Fruit fly (Drosophila melanogaster): ENCODE measurements around the gene CG3285.

The CG3285 gene

DNA sequence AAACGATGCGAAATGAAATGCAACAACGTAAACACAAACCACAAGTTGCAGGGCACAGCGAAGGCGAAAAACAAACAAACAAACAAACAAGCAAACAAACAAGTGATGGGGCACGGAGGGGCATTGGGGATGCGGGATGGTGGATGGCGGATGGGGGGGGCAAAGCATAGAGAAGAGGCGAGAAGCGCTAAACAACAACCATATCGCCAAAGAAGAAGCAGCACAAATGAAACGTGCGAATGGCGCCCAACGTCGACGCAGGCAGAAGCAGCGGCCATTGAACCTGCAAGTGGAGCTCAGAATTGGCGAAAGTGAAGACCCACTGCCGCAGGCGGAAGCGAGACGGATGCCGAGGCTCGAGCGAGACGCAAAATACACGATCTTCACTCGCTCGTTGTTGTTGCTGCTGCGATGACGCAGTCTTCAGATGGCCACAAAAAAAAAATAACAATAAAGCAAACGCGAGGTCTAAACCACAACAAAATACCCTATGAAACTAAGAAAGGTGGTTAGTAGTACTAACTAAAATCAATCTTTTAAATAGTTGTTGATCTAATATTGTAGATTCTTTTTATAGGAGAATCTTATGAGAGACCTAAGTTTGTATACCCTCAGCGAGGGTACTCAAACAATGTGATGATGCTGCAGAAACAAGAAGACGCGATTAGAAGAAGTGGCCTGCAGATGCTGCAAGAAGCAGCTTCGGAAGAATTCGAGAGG lies 15.2 kb downstream of the CG3285 start (continued):
- no peak for TF ChIP-seq Oli (tag; optimal IDR thresholded peaks at IDR 0.05)
- TF ChIP-seq CG15073 (GFP tag; optimal IDR thresholded peaks at IDR 0.05) = no peak
- no peak for TF ChIP-seq bigmax (GFP tag; optimal IDR thresholded peaks at IDR 0.05)
- no peak for TF ChIP-seq abd-A (tag; optimal IDR thresholded peaks at IDR 0.05)
- peak; percentile 59 for TF ChIP-seq psq (GFP tag; optimal IDR thresholded peaks at IDR 0.05)
- TF ChIP-seq ken (GFP tag; IDR thresholded peaks at IDR 0.05) = no peak
- TF ChIP-seq Fer1 (GFP tag; optimal IDR thresholded peaks at IDR 0.05) = no peak
- no peak for TF ChIP-seq mld (GFP tag; IDR thresholded peaks at IDR 0.05; ENCODE audit: partially characterized antibody)
- TF ChIP-seq CG17361 (GFP tag; IDR thresholded peaks at IDR 0.05) = 0 out of 3 replicates have a peak, but pooled peaks have one; percentile 13
- peak; percentile 58 for TF ChIP-seq sqz (GFP tag; optimal IDR thresholded peaks at IDR 0.05)
- peak; percentile 25 for TF ChIP-seq fd64A (GFP tag; optimal IDR thresholded peaks at IDR 0.05)
- TF ChIP-seq caup (GFP tag; optimal IDR thresholded peaks at IDR 0.05; ENCODE audit: severe bottlenecking) = no peak
- TF ChIP-seq pfk (GFP tag; optimal IDR thresholded peaks at IDR 0.05) = no peak
- no peak for TF ChIP-seq CG11093 (GFP tag; IDR thresholded peaks at IDR 0.05)
- no peak for TF ChIP-seq unpg (GFP tag; optimal IDR thresholded peaks at IDR 0.05)
- TF ChIP-seq Ets65A (GFP tag) = peak; percentile 68
- TF ChIP-seq CG13775 (GFP tag; optimal IDR thresholded peaks at IDR 0.05) = no peak
- TF ChIP-seq CG10366 (GFP tag; IDR thresholded peaks at IDR 0.05) = peak; percentile 35; the same call in 1 of the 2 replicates
- TF ChIP-seq ATbp (GFP tag; optimal IDR thresholded peaks at IDR 0.05) = peak; percentile 66
- TF ChIP-seq CG33557 (GFP tag; optimal IDR thresholded peaks at IDR 0.05) = peak; percentile 29
- peak; percentile 13 for TF ChIP-seq CG2875 (GFP tag; optimal IDR thresholded peaks at IDR 0.05)
- TF ChIP-seq Aef1 (GFP tag; IDR thresholded peaks at IDR 0.05) = no peak
- TF ChIP-seq stwl (tag; optimal IDR thresholded peaks at IDR 0.05) = no peak
- TF ChIP-seq chm (GFP tag; IDR thresholded peaks at IDR 0.05) = peak; percentile 24; the same call in 1 of the 2 replicates
- no peak for TF ChIP-seq pita (GFP tag; optimal IDR thresholded peaks at IDR 0.05)
- TF ChIP-seq usp (GFP tag; optimal IDR thresholded peaks at IDR 0.05) = no peak
- no peak for TF ChIP-seq CG8765 (GFP tag; IDR thresholded peaks at IDR 0.05)
- TF ChIP-seq B-H1 (GFP tag; IDR thresholded peaks at IDR 0.05) = no peak
- no peak for TF ChIP-seq kay (GFP tag; optimal IDR thresholded peaks at IDR 0.05)
- no peak for TF ChIP-seq ftz-f1 (GFP tag; optimal IDR thresholded peaks at IDR 0.05)
- no peak for TF ChIP-seq unc-4 (GFP tag; IDR thresholded peaks at IDR 0.05; ENCODE audit: partially characterized antibody)
- 0 out of 3 replicates have a peak, but pooled peaks have one; percentile 41 for TF ChIP-seq so (GFP tag; IDR thresholded peaks at IDR 0.05)
- TF ChIP-seq dysf (GFP tag; IDR thresholded peaks at IDR 0.05) = no peak
- no peak for TF ChIP-seq crp (GFP tag; optimal IDR thresholded peaks at IDR 0.05)
- TF ChIP-seq CG11398 (GFP tag; optimal IDR thresholded peaks at IDR 0.05) = no peak
- TF ChIP-seq prd (optimal IDR thresholded peaks at IDR 0.05) = no peak
- peak; percentile 42; the same call in 1 of the 3 replicates for TF ChIP-seq prd (GFP tag; IDR thresholded peaks at IDR 0.05)
- TF ChIP-seq CG15011 (GFP tag; optimal IDR thresholded peaks at IDR 0.05) = no peak
- no peak for TF ChIP-seq ERR (GFP tag; optimal IDR thresholded peaks at IDR 0.05)
- TF ChIP-seq nau (GFP tag; optimal IDR thresholded peaks at IDR 0.05) = no peak
- no peak for TF ChIP-seq H2.0 (GFP tag; IDR thresholded peaks at IDR 0.05)
- no peak for TF ChIP-seq CG10147 (GFP tag; optimal IDR thresholded peaks at IDR 0.05)
- no peak for TF ChIP-seq Spps (tag; optimal IDR thresholded peaks at IDR 0.05)
- peak; percentile 60; the same call in 1 of the 3 replicates for TF ChIP-seq ci (GFP tag; IDR thresholded peaks at IDR 0.05)
- TF ChIP-seq vvl (GFP tag; IDR thresholded peaks at IDR 0.05) = peak; percentile 55
- TF ChIP-seq pros (GFP tag; optimal IDR thresholded peaks at IDR 0.05) = no peak
- no peak for TF ChIP-seq Sin3A (optimal IDR thresholded peaks at IDR 0.05)
- TF ChIP-seq wek (GFP tag; optimal IDR thresholded peaks at IDR 0.05) = no peak
- peak in 1 of 2 experiments; percentile 13 for TF ChIP-seq dpn (GFP tag; optimal IDR thresholded peaks at IDR 0.05)
- no peak for TF ChIP-seq CG14050 (GFP tag; IDR thresholded peaks at IDR 0.05)

All from whole organism, embryonic.